Fruit fly (Drosophila melanogaster) whole organism, embryonic: Measurements from ENCODE around the gene Grik.

Experiments used
- Ada2b ChIP-seq: fragments of 200-800 bp; sonication (Bioruptor generic); IDR thresholded peaks from 2 replicates; pipeline ENCODE4 v1.3.6; 2022; ENCODE audit warnings: missing biosample characterization, missing genetic modification characterization
- CG10959 ChIP-seq: fragments of 200-800 bp; sonication (Bioruptor generic); IDR thresholded peaks from 2 replicates; pipeline ENCODE4 v1.3.6; 2022; ENCODE audit warnings: missing biosample characterization, missing genetic modification characterization
- CG11504 ChIP-seq: fragments of 200-800 bp; sonication (Bioruptor generic); optimal IDR thresholded peaks from 3 replicates; lab custom pipeline; 2019; ENCODE audit warnings: missing biosample characterization, mild to moderate bottlenecking, missing genetic modification characterization, moderate library complexity
- CG12236 ChIP-seq: fragments of 200-800 bp; sonication (Bioruptor generic); optimal IDR thresholded peaks from 2 replicates; lab custom pipeline; 2016; ENCODE audit warnings: missing biosample characterization, missing genetic modification characterization
- CG13287 ChIP-seq: fragments of 200-800 bp; sonication (Bioruptor generic); IDR thresholded peaks from 2 replicates; pipeline ENCODE4 v1.3.6; 2022; ENCODE audit warnings: missing biosample characterization, missing genetic modification characterization; ENCODE audit not compliant: partially characterized antibody
- CG15011 ChIP-seq: fragments of 200-800 bp; sonication (Bioruptor generic); optimal IDR thresholded peaks from 3 replicates; lab custom pipeline; 2018; ENCODE audit warnings: missing biosample characterization, mild to moderate bottlenecking, missing genetic modification characterization
- CG15073 ChIP-seq: fragments of 200-800 bp; sonication (Bioruptor generic); optimal IDR thresholded peaks from 2 replicates; lab custom pipeline; 2016; ENCODE audit warnings: missing biosample characterization, missing genetic modification characterization
- CG17829 ChIP-seq: fragments of 200-800 bp; optimal IDR thresholded peaks from 2 replicates; lab custom pipeline; 2019; ENCODE audit warnings: missing biosample characterization, mild to moderate bottlenecking, missing genetic modification characterization, moderate library complexity
- CG18011 ChIP-seq: fragments of 200-800 bp; sonication (Bioruptor generic); optimal IDR thresholded peaks from 2 replicates; lab custom pipeline; 2017; ENCODE audit warnings: missing biosample characterization, missing genetic modification characterization, mild to moderate bottlenecking, moderate library complexity, missing genotype
- CG18599 ChIP-seq: fragments of 200-800 bp; sonication (Bioruptor generic); optimal IDR thresholded peaks from 3 replicates; lab custom pipeline; 2017; ENCODE audit warnings: missing biosample characterization, missing genetic modification characterization, mild to moderate bottlenecking, moderate library complexity, missing genetic modification reagents
- CG3163 ChIP-seq: fragments of 200-800 bp; sonication (Bioruptor generic); optimal IDR thresholded peaks from 3 replicates; lab custom pipeline; 2016; ENCODE audit warnings: missing biosample characterization, missing genetic modification characterization
- CG32772 ChIP-seq: fragments of 200-800 bp; sonication (Bioruptor generic); IDR thresholded peaks from 2 replicates; pipeline ENCODE4 v1.3.6; 2022; ENCODE audit warnings: missing biosample characterization, missing genetic modification characterization
- CG3281 ChIP-seq: fragments of 200-800 bp; sonication (Bioruptor generic); optimal IDR thresholded peaks from 3 replicates; lab custom pipeline; 2017; ENCODE audit warnings: missing biosample characterization, mild to moderate bottlenecking, missing genetic modification characterization
- CG33213 ChIP-seq: fragments of 200-800 bp; sonication (Bioruptor generic); optimal IDR thresholded peaks from 3 replicates; lab custom pipeline; 2016; ENCODE audit warnings: missing biosample characterization, missing genetic modification characterization
- CG3726 ChIP-seq: fragments of 200-800 bp; sonication (Bioruptor generic); IDR thresholded peaks from 3 replicates; pipeline ENCODE4, ENCODE4 v1.3.6; 2022; ENCODE audit warnings: missing biosample characterization, missing genetic modification characterization
- CG6175 ChIP-seq: fragments of 200-800 bp; sonication (Bioruptor generic); IDR thresholded peaks from 3 replicates; pipeline ENCODE4 v1.3.6; 2022; ENCODE audit warnings: missing biosample characterization, missing genetic modification characterization
- CG6854 ChIP-seq: fragments of 200-800 bp; sonication (Bioruptor generic); optimal IDR thresholded peaks from 3 replicates; lab custom pipeline; 2017; ENCODE audit warnings: missing biosample characterization, mild to moderate bottlenecking, missing genetic modification characterization
- CG7271 ChIP-seq: fragments of 200-800 bp; sonication (Bioruptor generic); optimal IDR thresholded peaks from 2 replicates; lab custom pipeline; 2018; ENCODE audit warnings: missing biosample characterization, mild to moderate bottlenecking, missing genetic modification characterization, moderate library complexity
- CG8359 ChIP-seq: fragments of 200-800 bp; sonication (Bioruptor generic); optimal IDR thresholded peaks from 2 replicates; lab custom pipeline; 2017; ENCODE audit warnings: missing biosample characterization, mild to moderate bottlenecking, missing genetic modification characterization, borderline replicate concordance
- Dfd ChIP-seq, 2 experiments: fragments of >200 bp; optimal IDR thresholded peaks; 2 replicates each; lab custom pipeline; 2017; ENCODE audit warnings: missing biosample characterization in 2 of 2, missing genetic modification characterization in 2 of 2
- H15 ChIP-seq: fragments of 200-800 bp; sonication (Bioruptor generic); IDR thresholded peaks from 3 replicates; pipeline ENCODE4 v1.3.6; 2022; ENCODE audit warnings: missing biosample characterization, missing genetic modification characterization
- HLH4C ChIP-seq: fragments of 200-800 bp; sonication (Bioruptor generic); IDR thresholded peaks from 3 replicates; pipeline ENCODE4 v1.3.6; 2022; ENCODE audit warnings: missing biosample characterization, missing genetic modification characterization; ENCODE audit not compliant: partially characterized antibody
- Hand ChIP-seq: fragments of 200-800 bp; sonication (Bioruptor generic); optimal IDR thresholded peaks from 2 replicates; lab custom pipeline; 2017; ENCODE audit warnings: mild to moderate bottlenecking, missing biosample characterization, missing genetic modification reagents, missing genetic modification characterization
- Hr39 ChIP-seq: fragments of >200 bp; optimal IDR thresholded peaks from 2 replicates; lab custom pipeline; 2017
- Jarid2 ChIP-seq: fragments of 200-800 bp; sonication (Bioruptor generic); optimal IDR thresholded peaks from 3 replicates; lab custom pipeline; 2017; ENCODE audit warnings: mild to moderate bottlenecking, missing biosample characterization, missing genetic modification reagents, missing genetic modification characterization
- Max ChIP-seq: fragments of 200-800 bp; sonication (Bioruptor generic); optimal IDR thresholded peaks from 2 replicates; lab custom pipeline; 2016; ENCODE audit warnings: missing biosample characterization, mild to moderate bottlenecking, missing genetic modification characterization
- NC2β ChIP-seq: fragments of 200-800 bp; sonication (Bioruptor generic); optimal IDR thresholded peaks from 2 replicates; lab custom pipeline; 2016; ENCODE audit warnings: missing biosample characterization, missing genetic modification characterization
- Oaz ChIP-seq: fragments of 200-800 bp; sonication (Bioruptor generic); IDR thresholded peaks from 2 replicates; pipeline ENCODE4 v1.3.6; 2022; ENCODE audit warnings: missing biosample characterization, missing genetic modification characterization
- Rfx ChIP-seq: fragments of 200-800 bp; sonication (Bioruptor generic); IDR thresholded peaks from 2 replicates; pipeline ENCODE4 v1.3.6; 2022; ENCODE audit warnings: missing biosample characterization, missing genetic modification characterization
- Rx ChIP-seq: fragments of 200-800 bp; sonication (Bioruptor generic); IDR thresholded peaks from 2 replicates; pipeline ENCODE4 v1.3.6; 2022; ENCODE audit warnings: missing biosample characterization, missing genetic modification characterization
- al ChIP-seq: fragments of 200-800 bp; sonication (Bioruptor generic); IDR thresholded peaks from 2 replicates; pipeline ENCODE4 v1.3.6; 2022; ENCODE audit warnings: missing biosample characterization, missing genetic modification characterization
- ap ChIP-seq: fragments of 200-800 bp; sonication (Bioruptor generic); IDR thresholded peaks from 2 replicates; pipeline ENCODE4 v1.3.6; 2022; ENCODE audit warnings: missing biosample characterization, missing genetic modification characterization
- ase ChIP-seq: fragments of 200-800 bp; sonication (Bioruptor generic); IDR thresholded peaks from 3 replicates; pipeline ENCODE4 v1.3.6; 2022; ENCODE audit warnings: missing biosample characterization, missing genetic modification characterization
- ash1 ChIP-seq: fragments of 200-800 bp; sonication (Bioruptor generic); optimal IDR thresholded peaks from 2 replicates; lab custom pipeline; 2018; ENCODE audit warnings: missing biosample characterization, mild to moderate bottlenecking, missing genetic modification characterization
- bigmax ChIP-seq: fragments of 200-800 bp; sonication (Bioruptor generic); optimal IDR thresholded peaks from 2 replicates; lab custom pipeline; 2018; ENCODE audit warnings: missing biosample characterization, mild to moderate bottlenecking, missing genetic modification characterization
- br ChIP-seq: fragments of >200 bp; optimal IDR thresholded peaks from 2 replicates; lab custom pipeline; 2017
- cad ChIP-seq: fragments of >200 bp; optimal IDR thresholded peaks from 2 replicates; lab custom pipeline; 2017; ENCODE audit warnings: missing biosample characterization, missing genetic modification characterization
- chm ChIP-seq: fragments of 200-800 bp; sonication (Bioruptor generic); IDR thresholded peaks from 2 replicates; pipeline ENCODE4 v1.3.6; 2022; ENCODE audit warnings: missing biosample characterization, missing genetic modification characterization
- dan ChIP-seq: fragments of 200-800 bp; sonication (Bioruptor generic); IDR thresholded peaks from 2 replicates; pipeline ENCODE4 v1.3.6; 2022; ENCODE audit warnings: missing biosample characterization, missing genetic modification characterization
- fru ChIP-seq: fragments of >200 bp; optimal IDR thresholded peaks from 2 replicates; lab custom pipeline; 2017
- ham ChIP-seq: fragments of 200-800 bp; sonication (Bioruptor generic); IDR thresholded peaks from 2 replicates; pipeline ENCODE4 v1.3.6; 2022; ENCODE audit warnings: missing biosample characterization, missing genetic modification characterization
- knrl ChIP-seq: fragments of 200-800 bp; sonication (Bioruptor generic); IDR thresholded peaks from 3 replicates; pipeline ENCODE4 v1.3.6; 2022; ENCODE audit warnings: missing biosample characterization, missing genetic modification characterization; ENCODE audit not compliant: partially characterized antibody
- lmd ChIP-seq: fragments of 200-800 bp; sonication (Bioruptor generic); IDR thresholded peaks from 2 replicates; pipeline ENCODE4 v1.3.6; 2022; ENCODE audit warnings: missing biosample characterization, missing genetic modification characterization
- mld ChIP-seq: fragments of 200-800 bp; sonication (Bioruptor generic); IDR thresholded peaks from 3 replicates; pipeline ENCODE4 v1.3.6; 2022; ENCODE audit warnings: missing biosample characterization, missing genetic modification characterization; ENCODE audit not compliant: partially characterized antibody
- nerfin-2 ChIP-seq: fragments of 200-800 bp; sonication (Bioruptor generic); IDR thresholded peaks from 2 replicates; pipeline ENCODE4 v1.3.6; 2022; ENCODE audit warnings: missing biosample characterization, missing genetic modification characterization; ENCODE audit not compliant: partially characterized antibody
- pum ChIP-seq: fragments of 200-800 bp; sonication (Bioruptor generic); optimal IDR thresholded peaks from 2 replicates; lab custom pipeline; 2016; ENCODE audit warnings: missing biosample characterization, missing genetic modification characterization
- run ChIP-seq: fragments of 200-800 bp; sonication (Bioruptor generic); optimal IDR thresholded peaks from 3 replicates; lab custom pipeline; 2018; ENCODE audit warnings: missing biosample characterization, mild to moderate bottlenecking, missing genetic modification characterization
- sens ChIP-seq: fragments of 200-800 bp; sonication (Bioruptor generic); peaks from one replicate; lab custom pipeline; 2016; ENCODE audit warnings: missing biosample characterization, missing genetic modification characterization
- sna ChIP-seq: fragments of 200-800 bp; sonication (Bioruptor generic); IDR thresholded peaks from 2 replicates; pipeline ENCODE4 v1.3.6; 2022; ENCODE audit warnings: missing biosample characterization, missing genetic modification characterization; ENCODE audit not compliant: partially characterized antibody
- unpg ChIP-seq: fragments of 200-800 bp; sonication (Bioruptor generic); optimal IDR thresholded peaks from 3 replicates; lab custom pipeline; 2018; ENCODE audit warnings: missing biosample characterization, mild to moderate bottlenecking, missing genetic modification characterization, moderate library complexity
- z ChIP-seq: fragments of 200-800 bp; sonication (Bioruptor generic); IDR thresholded peaks from 3 replicates; pipeline ENCODE4 v1.3.6; 2022; ENCODE audit warnings: missing biosample characterization, missing genetic modification characterization

Gene Grik

DNA sequence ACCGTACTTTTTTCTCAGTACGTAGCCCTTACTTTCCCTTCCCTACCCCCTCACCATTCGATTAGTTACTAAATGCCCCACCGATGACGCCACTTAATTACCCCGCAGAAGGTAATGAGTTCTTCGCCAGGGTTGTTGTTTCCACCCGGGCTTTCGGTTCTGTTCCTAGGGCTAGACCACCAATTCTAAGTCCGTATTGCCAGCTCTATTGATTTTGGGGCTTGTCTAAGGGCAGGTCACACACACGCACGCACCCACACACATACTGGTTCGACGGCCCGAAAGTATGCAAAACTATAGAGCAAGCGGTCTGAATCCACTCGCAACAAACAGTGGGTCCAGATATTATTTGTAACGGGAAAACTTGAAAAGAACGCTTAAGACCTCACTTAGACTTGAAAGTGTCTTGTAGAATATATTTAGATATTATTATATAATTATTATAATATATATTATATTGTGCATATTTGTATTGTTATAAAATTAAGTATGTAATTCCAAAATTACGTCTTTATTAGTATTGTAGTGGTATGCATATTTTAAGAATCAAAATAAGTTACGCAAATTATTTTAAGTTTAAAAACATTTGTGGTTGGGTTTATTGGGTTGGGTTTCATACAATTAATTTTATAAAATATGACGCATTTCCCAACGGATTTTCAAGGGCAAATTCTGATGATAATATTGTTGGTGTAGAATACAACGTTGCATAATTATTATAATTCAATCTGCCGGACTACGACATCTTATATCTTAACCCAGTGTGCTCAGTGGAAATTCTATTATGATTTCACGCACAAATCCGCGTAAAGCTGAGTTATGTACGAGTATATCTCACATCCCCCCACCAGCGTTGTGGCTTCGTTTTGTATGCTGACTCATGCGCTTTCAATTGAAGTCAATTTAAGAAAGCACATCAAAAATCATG is 48.3 kb downstream of the Grik start (continued):
- TF ChIP-seq CG7271 (tag; lab: Kevin White, UChicago): no peak
- TF ChIP-seq CG15073 (GFP tag; lab: Kevin White, UChicago): no peak
- no peak for TF ChIP-seq sna (GFP tag; lab: Robert Waterston, UW)
- TF ChIP-seq CG6854 (GFP tag; lab: Kevin White, UChicago): peak; percentile 37
- TF ChIP-seq Oaz (GFP tag; lab: Robert Waterston, UW): no peak
- no peak for TF ChIP-seq CG3726 (GFP tag; lab: Robert Waterston, UW)
- TF ChIP-seq knrl (GFP tag; lab: Robert Waterston, UW): no peak
- TF ChIP-seq mld (GFP tag; lab: Robert Waterston, UW): no peak
- no peak for TF ChIP-seq pum (GFP tag; lab: Kevin White, UChicago)
- TF ChIP-seq Rx (GFP tag; lab: Robert Waterston, UW): no peak
- no peak for TF ChIP-seq ash1
- TF ChIP-seq Hand: peak; percentile 71
- TF ChIP-seq CG10959: no peak
- TF ChIP-seq CG8359 (GFP tag; lab: Kevin White, UChicago): no peak
- peak; percentile 54; the same call in 1 of the 2 replicates for TF ChIP-seq Rfx (GFP tag; lab: Robert Waterston, UW)
- TF ChIP-seq Hr39 (lab: Kevin White, UChicago): no peak
- TF ChIP-seq Dfd (GFP tag; optimal IDR thresholded peaks at IDR 0.05; lab: Kevin White, UChicago): no peak
- TF ChIP-seq CG17829 (tag; lab: Kevin White, UChicago): no peak
- TF ChIP-seq cad (GFP tag; lab: Kevin White, UChicago): no peak
- peak; percentile 20 for TF ChIP-seq unpg (GFP tag; lab: Kevin White, UChicago)
- TF ChIP-seq CG32772 (GFP tag; lab: Robert Waterston, UW): no peak
- TF ChIP-seq NC2β: no peak
- peak; percentile 56 for TF ChIP-seq CG3281
- no peak for TF ChIP-seq HLH4C
- peak; percentile 75 for TF ChIP-seq sens (GFP tag; lab: Kevin White, UChicago)
- peak; percentile 26 for TF ChIP-seq run (tag; lab: Kevin White, UChicago)
- TF ChIP-seq Jarid2 (GFP tag; lab: Kevin White, UChicago): no peak
- no peak for TF ChIP-seq CG12236 (GFP tag; lab: Kevin White, UChicago)
- no peak for TF ChIP-seq CG6175 (GFP tag; lab: Robert Waterston, UW)
- no peak for TF ChIP-seq CG33213 (GFP tag; lab: Kevin White, UChicago)
- TF ChIP-seq Max: no peak
- TF ChIP-seq bigmax (GFP tag; lab: Kevin White, UChicago): no peak
- peak; percentile 67 for TF ChIP-seq CG11504
- no peak for TF ChIP-seq CG3163 (GFP tag; lab: Kevin White, UChicago)
- peak; percentile 52 for TF ChIP-seq CG18599
- TF ChIP-seq fru: no peak
- no peak for TF ChIP-seq br (lab: Kevin White, UChicago)
- no peak for TF ChIP-seq al (GFP tag; lab: Robert Waterston, UW)
- no peak for TF ChIP-seq H15 (GFP tag; lab: Robert Waterston, UW)
- TF ChIP-seq z (GFP tag; lab: Robert Waterston, UW): no peak
- peak; percentile 64; the same call in 1 of the 2 replicates for TF ChIP-seq chm (GFP tag; lab: Robert Waterston, UW)
- no peak for TF ChIP-seq ham (GFP tag; lab: Robert Waterston, UW)
- TF ChIP-seq CG15011: peak; percentile 6
- no peak for TF ChIP-seq ap
- no peak for TF ChIP-seq CG18011 (GFP tag; lab: Kevin White, UChicago)
- TF ChIP-seq nerfin-2 (GFP tag; lab: Robert Waterston, UW): no peak
- no peak for TF ChIP-seq ase (GFP tag; lab: Robert Waterston, UW)
- no peak for TF ChIP-seq Ada2b (GFP tag; lab: Robert Waterston, UW)
- TF ChIP-seq dan (GFP tag; lab: Robert Waterston, UW): no peak
- no peak; the same call in 1 of the 2 replicates for TF ChIP-seq CG13287 (GFP tag; lab: Robert Waterston, UW)
- TF ChIP-seq lmd (GFP tag; lab: Robert Waterston, UW): no peak
